Worm (Caenorhabditis elegans): ENCODE data around the gene thoc-1.

ce11 chrII:674116-674515 is 27.8 kb upstream of the thoc-1 start, which contains the start of gene Y39F10C.3:
- no peak for TF ChIP-seq W03F9.2 (tag; optimal IDR thresholded peaks at IDR 0.05)
- no peak for TF ChIP-seq dao-5 (tag; optimal IDR thresholded peaks at IDR 0.05)
